Fruit fly (Drosophila melanogaster) whole organism, embryonic: ENCODE results near the gene CG32801.

Experiments
- CG10147 ChIP-seq: fragments of 200-800 bp; sonication (Bioruptor generic); optimal IDR thresholded peaks from 2 replicates; lab custom pipeline; 2019; ENCODE audit warnings: missing biosample characterization, mild to moderate bottlenecking, missing genetic modification characterization, moderate library complexity
- CG11398 ChIP-seq: fragments of 200-800 bp; sonication (Bioruptor generic); optimal IDR thresholded peaks from 2 replicates; lab custom pipeline; 2016; ENCODE audit warnings: missing biosample characterization, missing genetic modification characterization
- CG13775 ChIP-seq: fragments of 200-800 bp; sonication (Bioruptor generic); optimal IDR thresholded peaks from 3 replicates; lab custom pipeline; 2017; ENCODE audit warnings: missing biosample characterization, mild to moderate bottlenecking, missing genetic modification characterization
- CG15011 ChIP-seq: fragments of 200-800 bp; sonication (Bioruptor generic); optimal IDR thresholded peaks from 3 replicates; lab custom pipeline; 2018; ENCODE audit warnings: missing biosample characterization, mild to moderate bottlenecking, missing genetic modification characterization
- CG15073 ChIP-seq: fragments of 200-800 bp; sonication (Bioruptor generic); optimal IDR thresholded peaks from 2 replicates; lab custom pipeline; 2016; ENCODE audit warnings: missing biosample characterization, missing genetic modification characterization
- CG15479 ChIP-seq: fragments of 200-800 bp; sonication (Bioruptor generic); optimal IDR thresholded peaks from 3 replicates; lab custom pipeline; 2019; ENCODE audit warnings: missing biosample characterization, mild to moderate bottlenecking, missing genetic modification characterization, moderate library complexity
- CG17802 ChIP-seq: fragments of 200-800 bp; sonication (Bioruptor generic); optimal IDR thresholded peaks from 2 replicates; lab custom pipeline; 2018; ENCODE audit warnings: missing biosample characterization, mild to moderate bottlenecking, missing genetic modification characterization, moderate library complexity
- CG43689 ChIP-seq: fragments of 200-800 bp; sonication (Bioruptor generic); IDR thresholded peaks from 2 replicates; pipeline ENCODE4 v1.3.6; 2022; ENCODE audit warnings: missing biosample characterization, missing genetic modification characterization
- CG8290 ChIP-seq, 3 experiments: fragments of 200-800 bp; sonication (Bioruptor generic); optimal IDR thresholded peaks; 2 replicates each; lab custom pipeline; 2016 to 2019; ENCODE audit warnings: missing biosample characterization in 3 of 3, missing genetic modification characterization in 3 of 3, mild to moderate bottlenecking in 2 of 3, moderate library complexity in 1 of 3
- CG9609 ChIP-seq: fragments of 200-800 bp; sonication (Bioruptor generic); optimal IDR thresholded peaks from 3 replicates; lab custom pipeline; 2016; ENCODE audit warnings: missing biosample characterization, missing genetic modification characterization
- Dfd ChIP-seq, 2 experiments: fragments of >200 bp; optimal IDR thresholded peaks; 2 replicates each; lab custom pipeline; 2017; ENCODE audit warnings: missing biosample characterization in 2 of 2, missing genetic modification characterization in 2 of 2
- Hey ChIP-seq: fragments of 200-800 bp; sonication (Bioruptor generic); optimal IDR thresholded peaks from 3 replicates; lab custom pipeline; 2018; ENCODE audit warnings: missing biosample characterization, mild to moderate bottlenecking, missing genetic modification characterization
- Hr3 ChIP-seq: fragments of 200-800 bp; sonication (Bioruptor generic); optimal IDR thresholded peaks from 3 replicates; lab custom pipeline; 2016; ENCODE audit warnings: missing biosample characterization, missing genetic modification characterization
- Hr39 ChIP-seq: fragments of >200 bp; optimal IDR thresholded peaks from 2 replicates; lab custom pipeline; 2017
- Hr78 ChIP-seq, 2 experiments: fragments of 200-800 bp in 1 of 2; fragments of >200 bp in 1 of 2; sonication (Bioruptor generic) in 1 of 2; optimal IDR thresholded peaks; 2 replicates each; lab custom pipeline; 2017 to 2019; ENCODE audit warnings: missing biosample characterization in 2 of 2, missing genetic modification characterization in 2 of 2, mild to moderate bottlenecking in 1 of 2, moderate library complexity in 1 of 2
- Meics ChIP-seq: fragments of 200-800 bp; sonication (Bioruptor generic); optimal IDR thresholded peaks from 2 replicates; lab custom pipeline; 2017; ENCODE audit warnings: missing biosample characterization, mild to moderate bottlenecking, missing genetic modification characterization
- Nf-YC ChIP-seq: fragments of 200-800 bp; optimal IDR thresholded peaks from 3 replicates; lab custom pipeline; 2019; ENCODE audit warnings: missing biosample characterization, mild to moderate bottlenecking, missing genetic modification characterization, moderate library complexity
- PHDP ChIP-seq: fragments of 200-800 bp; sonication (Bioruptor generic); optimal IDR thresholded peaks from 3 replicates; lab custom pipeline; 2018; ENCODE audit warnings: missing biosample characterization, mild to moderate bottlenecking, missing genetic modification characterization, moderate library complexity
- Side ChIP-seq: fragments of 200-800 bp; sonication (Bioruptor generic); optimal IDR thresholded peaks from 2 replicates; lab custom pipeline; 2016; ENCODE audit warnings: missing biosample characterization, missing genetic modification characterization
- Sin3A ChIP-seq: fragments of >200 bp; optimal IDR thresholded peaks from 2 replicates; lab custom pipeline; 2018
- Ssrp ChIP-seq: fragments of 200-800 bp; sonication (Bioruptor generic); optimal IDR thresholded peaks from 2 replicates; lab custom pipeline; 2018; ENCODE audit warnings: missing biosample characterization, mild to moderate bottlenecking, missing genetic modification characterization, moderate library complexity
- Taf1 ChIP-seq: fragments of 200-800 bp; sonication (Bioruptor generic); IDR thresholded peaks from 2 replicates; pipeline ENCODE4 v1.3.6; 2022; ENCODE audit warnings: missing biosample characterization, missing genetic modification characterization
- Xbp1 ChIP-seq: fragments of 200-800 bp; sonication (Bioruptor generic); optimal IDR thresholded peaks from 3 replicates; lab custom pipeline; 2016; ENCODE audit warnings: missing biosample characterization, mild to moderate bottlenecking, missing genetic modification characterization
- chn ChIP-seq: fragments of 200-800 bp; sonication (Bioruptor generic); optimal IDR thresholded peaks from 2 replicates; lab custom pipeline; 2016; ENCODE audit warnings: missing biosample characterization, missing genetic modification characterization
- crol ChIP-seq: fragments of 200-800 bp; sonication (Bioruptor generic); IDR thresholded peaks from 2 replicates; pipeline ENCODE4 v1.3.6; 2022; ENCODE audit warnings: missing biosample characterization, missing genetic modification characterization
- fd64A ChIP-seq: fragments of 200-800 bp; sonication (Bioruptor generic); optimal IDR thresholded peaks from 3 replicates; lab custom pipeline; 2018; ENCODE audit warnings: missing biosample characterization, mild to moderate bottlenecking, missing genetic modification characterization
- insv ChIP-seq, 2 experiments: fragments of 200-800 bp; sonication (Bioruptor generic); optimal IDR thresholded peaks; 3 replicates each; lab custom pipeline; 2016 to 2018; ENCODE audit warnings: missing biosample characterization in 2 of 2, missing genetic modification characterization in 2 of 2
- ken ChIP-seq: fragments of 200-800 bp; sonication (Bioruptor generic); IDR thresholded peaks from 3 replicates; pipeline ENCODE4 v1.3.6; 2022; ENCODE audit warnings: missing biosample characterization, missing genetic modification characterization
- klu ChIP-seq: fragments of 200-800 bp; sonication (Bioruptor generic); IDR thresholded peaks from 2 replicates; pipeline ENCODE4 v1.3.6; 2022; ENCODE audit warnings: missing biosample characterization, missing genetic modification characterization
- otp ChIP-seq: fragments of 200-800 bp; sonication (Bioruptor generic); IDR thresholded peaks from 3 replicates; pipeline ENCODE4, ENCODE4 v1.3.6; 2022; ENCODE audit warnings: missing biosample characterization, missing genetic modification characterization
- pfk ChIP-seq: fragments of 200-800 bp; sonication (Bioruptor generic); optimal IDR thresholded peaks from 2 replicates; lab custom pipeline; 2018; ENCODE audit warnings: missing biosample characterization, mild to moderate bottlenecking, missing genetic modification characterization, moderate library complexity
- run ChIP-seq: fragments of 200-800 bp; sonication (Bioruptor generic); optimal IDR thresholded peaks from 3 replicates; lab custom pipeline; 2018; ENCODE audit warnings: missing biosample characterization, mild to moderate bottlenecking, missing genetic modification characterization
- sc ChIP-seq, 3 experiments: fragments of >200 bp in 2 of 3; fragments of 200-800 bp in 1 of 3; sonication (Bioruptor generic) in 1 of 3; optimal IDR thresholded peaks; 2 replicates in 2 of 3; 3 replicates in 1 of 3; lab custom pipeline; 2017; ENCODE audit warnings: mild to moderate bottlenecking in 1 of 3, missing biosample characterization in 1 of 3, missing genetic modification characterization in 1 of 3, missing genetic modification reagents in 1 of 3
- sens ChIP-seq: fragments of 200-800 bp; sonication (Bioruptor generic); peaks from one replicate; lab custom pipeline; 2016; ENCODE audit warnings: missing biosample characterization, missing genetic modification characterization
- toy ChIP-seq: fragments of 200-800 bp; sonication (Bioruptor generic); IDR thresholded peaks from 2 replicates; pipeline ENCODE4 v1.3.6; 2022; ENCODE audit warnings: missing biosample characterization, missing genetic modification characterization

CG32801 gene

DNA sequence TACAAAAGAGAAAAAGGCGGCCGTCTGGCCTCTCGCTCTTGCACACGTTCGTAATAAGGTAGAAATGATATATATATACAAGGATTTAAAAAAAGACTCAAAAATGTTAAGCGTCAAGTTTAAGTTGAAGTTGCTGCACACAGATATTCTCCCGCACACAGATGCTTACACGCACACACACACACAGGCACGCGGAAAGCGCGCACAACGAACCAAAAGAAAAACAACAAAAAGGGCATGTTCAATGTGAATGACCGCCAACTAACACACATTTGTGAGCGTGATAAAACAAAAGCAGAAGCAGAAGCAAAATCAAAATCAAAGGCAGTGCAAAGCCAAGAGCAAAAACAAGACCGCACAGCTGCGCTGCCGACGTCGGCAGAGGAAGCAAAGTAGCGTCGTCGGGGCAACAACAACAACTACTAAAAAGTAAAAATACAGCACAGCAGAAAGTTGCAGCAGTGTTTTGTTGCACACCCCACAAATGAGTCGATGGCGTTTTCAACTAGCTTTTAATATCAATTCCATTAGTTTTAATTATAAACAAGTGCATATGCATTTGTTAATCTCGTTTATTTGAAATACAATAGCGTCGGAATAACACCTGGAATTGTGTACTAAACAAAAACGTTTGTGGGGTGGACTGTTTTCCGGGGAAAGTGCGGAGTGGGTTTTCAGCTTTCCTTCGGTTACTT, 44.3 kb upstream of the CG32801 start (continued):
- TF ChIP-seq Ssrp (tag; lab: Kevin White, UChicago) (peak; percentile 97), run (tag; lab: Kevin White, UChicago) (peak; percentile 94), CG11398 (GFP tag; lab: Kevin White, UChicago) (peak; percentile 92), Hr39 (lab: Kevin White, UChicago) (no peak), CG17802 (tag; lab: Kevin White, UChicago) (peak; percentile 89), Sin3A (lab: Kevin White, UChicago) (no peak), Hr3 (peak; percentile 90), Hey (tag; lab: Kevin White, UChicago) (peak; percentile 71), toy (GFP tag; lab: Robert Waterston, UW) (peak; percentile 75), CG9609 (GFP tag; lab: Kevin White, UChicago) (peak; percentile 90), otp (GFP tag; lab: Robert Waterston, UW) (peak; percentile 98), fd64A (GFP tag; lab: Kevin White, UChicago) (peak; percentile 98), Side (GFP tag; lab: Kevin White, UChicago) (peak; percentile 95), CG10147 (peak; percentile 91), CG15479 (GFP tag; lab: Kevin White, UChicago) (peak; percentile 61), sc (optimal IDR thresholded peaks at IDR 0.05; lab: Kevin White, UChicago) (no peak), sc (GFP tag; optimal IDR thresholded peaks at IDR 0.05; lab: Kevin White, UChicago) (peak; percentile 98), CG15011 (GFP tag; lab: Kevin White, UChicago) (peak; percentile 87), Dfd (GFP tag; optimal IDR thresholded peaks at IDR 0.05; lab: Kevin White, UChicago) (no peak), klu (GFP tag; lab: Robert Waterston, UW) (peak; percentile 86), PHDP (tag; lab: Kevin White, UChicago) (peak; percentile 96), Hr78 (GFP tag; optimal IDR thresholded peaks at IDR 0.05; lab: Kevin White, UChicago) (peak in 1 of 2 experiments; percentile 92), Nf-YC (tag; lab: Kevin White, UChicago) (peak; percentile 63), ken (peak; percentile 98), CG13775 (GFP tag; lab: Kevin White, UChicago) (peak; percentile 93), CG43689 (GFP tag; lab: Robert Waterston, UW) (peak; percentile 87)

DNA sequence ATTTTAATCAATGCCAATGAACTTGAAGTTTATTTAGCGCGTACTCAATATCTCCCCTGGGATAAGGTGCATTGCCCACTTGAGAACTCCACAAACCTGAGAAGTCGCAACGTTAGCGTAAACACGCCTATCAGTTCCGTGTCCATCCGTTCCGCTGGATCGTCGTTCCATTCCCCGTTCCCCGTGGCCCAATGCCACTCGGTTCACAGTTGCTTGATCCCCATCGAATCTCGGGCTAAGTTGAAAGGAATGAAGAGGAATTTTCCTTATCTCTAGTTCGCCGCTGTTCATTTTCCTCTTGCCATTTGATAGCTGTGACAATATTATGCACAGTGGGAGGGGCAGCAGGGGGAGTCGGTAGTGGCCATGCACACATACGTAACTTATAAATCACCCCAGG, 42.3 kb upstream of the CG32801 start:
- TF ChIP-seq sens (GFP tag; lab: Kevin White, UChicago) (peak; percentile 26), pfk (GFP tag; lab: Kevin White, UChicago) (peak; percentile 89), Taf1 (GFP tag; lab: Robert Waterston, UW) (no peak), CG15073 (no peak), chn (GFP tag; lab: Kevin White, UChicago) (no peak), Xbp1 (GFP tag; lab: Kevin White, UChicago) (no peak), CG8290 (GFP tag; optimal IDR thresholded peaks at IDR 0.05; lab: Kevin White, UChicago) (peak; percentile 74), CG8290 (tag; optimal IDR thresholded peaks at IDR 0.05; lab: Kevin White, UChicago) (peak in 1 of 2 experiments; percentile 49), crol (GFP tag; lab: Robert Waterston, UW) (peak; percentile 41; the same call in 1 of the 2 replicates), insv (GFP tag; optimal IDR thresholded peaks at IDR 0.05; lab: Kevin White, UChicago) (no peak), Meics (GFP tag; lab: Kevin White, UChicago) (no peak)
